Fruit fly (Drosophila melanogaster) whole organism, embryonic: Measurements from ENCODE around the gene tay.

Source experiments
- B-H2 ChIP-seq: fragments of 200-800 bp; sonication (Bioruptor generic); optimal IDR thresholded peaks from 2 replicates; lab custom pipeline; 2018; ENCODE audit warnings: missing biosample characterization, mild to moderate bottlenecking, missing genetic modification characterization
- BEAF-32 ChIP-seq: fragments of 200-800 bp; sonication (Bioruptor generic); optimal IDR thresholded peaks from 3 replicates; lab custom pipeline; 2017; ENCODE audit warnings: missing biosample characterization, missing genetic modification characterization, mild to moderate bottlenecking, moderate library complexity, missing genetic modification reagents
- CG10431 ChIP-seq: fragments of 200-800 bp; sonication (Bioruptor generic); optimal IDR thresholded peaks from 3 replicates; lab custom pipeline; 2018; ENCODE audit warnings: missing biosample characterization, mild to moderate bottlenecking, missing genetic modification characterization
- CG11723 ChIP-seq: fragments of 200-800 bp; sonication (Bioruptor generic); optimal IDR thresholded peaks from 2 replicates; lab custom pipeline; 2017; ENCODE audit warnings: missing biosample characterization, mild to moderate bottlenecking, missing genetic modification characterization
- CG12104 ChIP-seq: fragments of 200-800 bp; sonication (Bioruptor generic); optimal IDR thresholded peaks from 3 replicates; lab custom pipeline; 2016; ENCODE audit warnings: missing biosample characterization, missing genetic modification characterization
- CG13287 ChIP-seq: fragments of 200-800 bp; sonication (Bioruptor generic); IDR thresholded peaks from 2 replicates; pipeline ENCODE4 v1.3.6; 2022; ENCODE audit warnings: missing biosample characterization, missing genetic modification characterization; ENCODE audit not compliant: partially characterized antibody
- CG15011 ChIP-seq: fragments of 200-800 bp; sonication (Bioruptor generic); optimal IDR thresholded peaks from 3 replicates; lab custom pipeline; 2018; ENCODE audit warnings: missing biosample characterization, mild to moderate bottlenecking, missing genetic modification characterization
- CG15269 ChIP-seq: fragments of 200-800 bp; sonication (Bioruptor generic); optimal IDR thresholded peaks from 2 replicates; lab custom pipeline; 2018; ENCODE audit warnings: missing biosample characterization, mild to moderate bottlenecking, missing genetic modification characterization, moderate library complexity
- CG17186 ChIP-seq: fragments of 200-800 bp; sonication (Bioruptor generic); optimal IDR thresholded peaks from 3 replicates; lab custom pipeline; 2017; ENCODE audit warnings: missing biosample characterization, missing genetic modification reagents, missing genetic modification characterization
- CG17361 ChIP-seq: fragments of 200-800 bp; sonication (Bioruptor generic); IDR thresholded peaks from 3 replicates; pipeline ENCODE4 v1.3.6; 2022; ENCODE audit warnings: missing biosample characterization, missing genetic modification characterization
- CG32532 ChIP-seq: fragments of 200-800 bp; sonication (Bioruptor generic); IDR thresholded peaks from 2 replicates; pipeline ENCODE4 v1.3.6; 2022; ENCODE audit warnings: missing biosample characterization, missing genetic modification characterization
- CG4328 ChIP-seq: fragments of 200-800 bp; sonication (Bioruptor generic); optimal IDR thresholded peaks from 3 replicates; lab custom pipeline; 2017; ENCODE audit warnings: missing biosample characterization, missing genetic modification reagents, missing genetic modification characterization
- CG4617 ChIP-seq: fragments of 200-800 bp; sonication (Bioruptor generic); optimal IDR thresholded peaks from 3 replicates; lab custom pipeline; 2016; ENCODE audit warnings: missing biosample characterization, missing genetic modification characterization, borderline replicate concordance
- CG6272 ChIP-seq: fragments of 200-800 bp; sonication (Bioruptor generic); IDR thresholded peaks from 2 replicates; pipeline ENCODE4 v1.3.6; 2022; ENCODE audit warnings: missing biosample characterization, missing genetic modification characterization
- CG6791 ChIP-seq: fragments of 200-800 bp; sonication (Bioruptor generic); IDR thresholded peaks from 3 replicates; pipeline ENCODE4 v1.3.6; 2022; ENCODE audit warnings: missing biosample characterization, missing genetic modification characterization; ENCODE audit not compliant: partially characterized antibody
- CG6854 ChIP-seq: fragments of 200-800 bp; sonication (Bioruptor generic); optimal IDR thresholded peaks from 3 replicates; lab custom pipeline; 2017; ENCODE audit warnings: missing biosample characterization, mild to moderate bottlenecking, missing genetic modification characterization
- CG8924 ChIP-seq: fragments of 200-800 bp; optimal IDR thresholded peaks from 3 replicates; lab custom pipeline; 2019; ENCODE audit warnings: missing biosample characterization, mild to moderate bottlenecking, missing genetic modification characterization, moderate library complexity
- CHES-1-like ChIP-seq: fragments of 200-800 bp; sonication (Bioruptor generic); optimal IDR thresholded peaks from 2 replicates; lab custom pipeline; 2016; ENCODE audit warnings: missing biosample characterization, missing genetic modification characterization
- Dfd ChIP-seq, 2 experiments: fragments of >200 bp; optimal IDR thresholded peaks; 2 replicates each; lab custom pipeline; 2017; ENCODE audit warnings: missing biosample characterization in 2 of 2, missing genetic modification characterization in 2 of 2
- Doc2 ChIP-seq: fragments of 200-800 bp; sonication (Bioruptor generic); IDR thresholded peaks from 2 replicates; pipeline ENCODE4 v1.3.6; 2022; ENCODE audit warnings: missing biosample characterization, missing genetic modification characterization
- Doc3 ChIP-seq: fragments of 200-800 bp; sonication (Bioruptor generic); IDR thresholded peaks from 3 replicates; pipeline ENCODE4 v1.3.6; 2022; ENCODE audit warnings: missing biosample characterization, missing genetic modification characterization; ENCODE audit not compliant: partially characterized antibody
- Ets97D ChIP-seq: fragments of 200-800 bp; sonication (Bioruptor generic); optimal IDR thresholded peaks from 3 replicates; lab custom pipeline; 2016; ENCODE audit warnings: missing biosample characterization, missing genetic modification characterization
- HmgZ ChIP-seq: fragments of 200-800 bp; sonication (Bioruptor generic); optimal IDR thresholded peaks from 2 replicates; lab custom pipeline; 2018; ENCODE audit warnings: missing biosample characterization, mild to moderate bottlenecking, missing genetic modification characterization
- Hr78 ChIP-seq, 2 experiments: fragments of 200-800 bp in 1 of 2; fragments of >200 bp in 1 of 2; sonication (Bioruptor generic) in 1 of 2; optimal IDR thresholded peaks; 2 replicates each; lab custom pipeline; 2017 to 2019; ENCODE audit warnings: missing biosample characterization in 2 of 2, missing genetic modification characterization in 2 of 2, mild to moderate bottlenecking in 1 of 2, moderate library complexity in 1 of 2
- Lhr ChIP-seq: fragments of 200-800 bp; sonication (Bioruptor generic); optimal IDR thresholded peaks from 3 replicates; lab custom pipeline; 2017; ENCODE audit warnings: mild to moderate bottlenecking, missing biosample characterization, missing genetic modification reagents, missing genetic modification characterization
- Max ChIP-seq: fragments of 200-800 bp; sonication (Bioruptor generic); optimal IDR thresholded peaks from 2 replicates; lab custom pipeline; 2016; ENCODE audit warnings: missing biosample characterization, mild to moderate bottlenecking, missing genetic modification characterization
- Nf-YC ChIP-seq: fragments of 200-800 bp; optimal IDR thresholded peaks from 3 replicates; lab custom pipeline; 2019; ENCODE audit warnings: missing biosample characterization, mild to moderate bottlenecking, missing genetic modification characterization, moderate library complexity
- Optix ChIP-seq: fragments of 200-800 bp; sonication (Bioruptor generic); IDR thresholded peaks from 3 replicates; pipeline ENCODE4 v1.3.6; 2022; ENCODE audit warnings: missing biosample characterization, missing genetic modification characterization
- Poxn ChIP-seq: fragments of 200-800 bp; sonication (Bioruptor generic); IDR thresholded peaks from 2 replicates; pipeline ENCODE4 v1.3.6; 2022; ENCODE audit warnings: missing biosample characterization, missing genetic modification characterization
- Rfx ChIP-seq: fragments of 200-800 bp; sonication (Bioruptor generic); IDR thresholded peaks from 2 replicates; pipeline ENCODE4 v1.3.6; 2022; ENCODE audit warnings: missing biosample characterization, missing genetic modification characterization
- Xrp1 ChIP-seq: fragments of 200-800 bp; sonication (Bioruptor generic); IDR thresholded peaks from 2 replicates; pipeline ENCODE4 v1.3.6; 2022; ENCODE audit warnings: missing biosample characterization, missing genetic modification characterization
- al ChIP-seq: fragments of 200-800 bp; sonication (Bioruptor generic); IDR thresholded peaks from 2 replicates; pipeline ENCODE4 v1.3.6; 2022; ENCODE audit warnings: missing biosample characterization, missing genetic modification characterization
- ara ChIP-seq: fragments of 200-800 bp; sonication (Bioruptor generic); IDR thresholded peaks from 2 replicates; pipeline ENCODE4 v1.3.6; 2022; ENCODE audit warnings: missing biosample characterization, missing genetic modification characterization
- bbx ChIP-seq: fragments of 200-800 bp; sonication (Bioruptor generic); IDR thresholded peaks from 2 replicates; pipeline ENCODE4 v1.3.6; 2022; ENCODE audit warnings: missing biosample characterization, missing genetic modification characterization; ENCODE audit not compliant: partially characterized antibody
- br ChIP-seq: fragments of >200 bp; optimal IDR thresholded peaks from 2 replicates; lab custom pipeline; 2017
- ci ChIP-seq: fragments of 200-800 bp; sonication (Bioruptor generic); IDR thresholded peaks from 3 replicates; pipeline ENCODE4 v1.3.6; 2022; ENCODE audit warnings: missing biosample characterization, missing genetic modification characterization
- crp ChIP-seq, 2 experiments: fragments of 200-800 bp; sonication (Bioruptor generic); optimal IDR thresholded peaks; 2 replicates in 1 of 2; 3 replicates in 1 of 2; lab custom pipeline; 2017; ENCODE audit warnings: missing biosample characterization in 2 of 2, missing genetic modification characterization in 2 of 2, mild to moderate bottlenecking in 1 of 2, moderate library complexity in 1 of 2
- gro ChIP-seq: fragments of 200-800 bp; sonication (Bioruptor generic); optimal IDR thresholded peaks from 2 replicates; lab custom pipeline; 2016; ENCODE audit warnings: missing biosample characterization, missing genetic modification characterization
- kni ChIP-seq: fragments of 200-800 bp; sonication (Bioruptor generic); optimal IDR thresholded peaks from 3 replicates; lab custom pipeline; 2017; ENCODE audit warnings: mild to moderate bottlenecking, missing biosample characterization, missing genetic modification reagents, missing genetic modification characterization
- knrl ChIP-seq: fragments of 200-800 bp; sonication (Bioruptor generic); IDR thresholded peaks from 3 replicates; pipeline ENCODE4 v1.3.6; 2022; ENCODE audit warnings: missing biosample characterization, missing genetic modification characterization; ENCODE audit not compliant: partially characterized antibody
- lilli ChIP-seq: fragments of 200-800 bp; sonication (Bioruptor generic); optimal IDR thresholded peaks from 3 replicates; lab custom pipeline; 2016; ENCODE audit warnings: missing biosample characterization, missing genetic modification characterization
- mam ChIP-seq: fragments of 200-800 bp; sonication (Bioruptor generic); optimal IDR thresholded peaks from 3 replicates; lab custom pipeline; 2016; ENCODE audit warnings: missing biosample characterization, missing genetic modification characterization
- pzg ChIP-seq: fragments of 200-800 bp; sonication (Bioruptor generic); optimal IDR thresholded peaks from 3 replicates; lab custom pipeline; 2018; ENCODE audit warnings: missing biosample characterization, mild to moderate bottlenecking, missing genetic modification characterization, moderate library complexity
- row ChIP-seq: fragments of 200-800 bp; sonication (Bioruptor generic); IDR thresholded peaks from 3 replicates; pipeline ENCODE4 v1.3.6; 2022; ENCODE audit warnings: missing biosample characterization, missing genetic modification characterization
- salm ChIP-seq: fragments of 200-800 bp; sonication (Bioruptor generic); optimal IDR thresholded peaks from 2 replicates; lab custom pipeline; 2018; ENCODE audit warnings: missing biosample characterization, mild to moderate bottlenecking, missing genetic modification characterization
- scrt ChIP-seq: fragments of 200-800 bp; sonication (Bioruptor generic); optimal IDR thresholded peaks from 2 replicates; lab custom pipeline; 2018; ENCODE audit warnings: missing biosample characterization, mild to moderate bottlenecking, missing genetic modification characterization, moderate library complexity
- sens ChIP-seq: fragments of 200-800 bp; sonication (Bioruptor generic); peaks from one replicate; lab custom pipeline; 2016; ENCODE audit warnings: missing biosample characterization, missing genetic modification characterization
- trem ChIP-seq: fragments of 200-800 bp; optimal IDR thresholded peaks from 3 replicates; lab custom pipeline; 2019; ENCODE audit warnings: missing biosample characterization, mild to moderate bottlenecking, missing genetic modification characterization, moderate library complexity

tay gene

dm6 chrX:15891606-15892345, 4.7 kb upstream of the tay start, which contains the start of gene shi (continued):
- TF ChIP-seq Dfd (GFP tag; optimal IDR thresholded peaks at IDR 0.05; lab: Kevin White, UChicago) (no peak), Hr78 (GFP tag; optimal IDR thresholded peaks at IDR 0.05; lab: Kevin White, UChicago) (peak in 1 of 2 experiments; percentile 100), Lhr (GFP tag; lab: Kevin White, UChicago) (peak; percentile 46), crp (GFP tag; optimal IDR thresholded peaks at IDR 0.05; lab: Kevin White, UChicago) (peak in 1 of 2 experiments; percentile 87), bbx (GFP tag; lab: Robert Waterston, UW) (peak; percentile 99), row (peak; percentile 67), CG8924 (tag; lab: Kevin White, UChicago) (peak; percentile 56), Ets97D (GFP tag; lab: Kevin White, UChicago) (peak; percentile 69), knrl (peak; percentile 97), CG15011 (GFP tag; lab: Kevin White, UChicago) (no peak), CG6272 (no peak), Rfx (GFP tag; lab: Robert Waterston, UW) (no peak; the same call in 1 of the 2 replicates), CG6791 (GFP tag; lab: Robert Waterston, UW) (peak; percentile 99), Xrp1 (no peak), BEAF-32 (GFP tag; lab: Kevin White, UChicago) (peak; percentile 98), br (lab: Kevin White, UChicago) (no peak), Nf-YC (tag; lab: Kevin White, UChicago) (peak; percentile 42), B-H2 (GFP tag; lab: Kevin White, UChicago) (peak; percentile 63), scrt (peak; percentile 13), sens (peak; percentile 88), CG11723 (no peak), pzg (GFP tag; lab: Kevin White, UChicago) (peak; percentile 94), Poxn (no peak), HmgZ (tag; lab: Kevin White, UChicago) (peak; percentile 73), CHES-1-like (GFP tag; lab: Kevin White, UChicago) (peak; percentile 44), CG13287 (GFP tag; lab: Robert Waterston, UW) (peak; percentile 96), salm (tag; lab: Kevin White, UChicago) (no peak), ci (peak; percentile 58; the same call in 2 of the 3 replicates), CG17186 (GFP tag; lab: Kevin White, UChicago) (peak; percentile 80), kni (GFP tag; lab: Kevin White, UChicago) (peak; percentile 19), mam (GFP tag; lab: Kevin White, UChicago) (peak; percentile 6), CG15269 (tag; lab: Kevin White, UChicago) (no peak), trem (peak; percentile 65), Optix (GFP tag; lab: Robert Waterston, UW) (no peak), al (0 out of 2 replicates have a peak, but pooled peaks have one; percentile 20), CG10431 (peak; percentile 28), Doc3 (peak; percentile 91), Max (no peak), Doc2 (GFP tag; lab: Robert Waterston, UW) (no peak), CG12104 (GFP tag; lab: Kevin White, UChicago) (no peak), lilli (GFP tag; lab: Kevin White, UChicago) (no peak), CG4617 (peak; percentile 3), CG32532 (GFP tag; lab: Robert Waterston, UW) (peak; percentile 47; the same call in 1 of the 2 replicates), gro (GFP tag; lab: Kevin White, UChicago) (peak; percentile 27), CG6854 (no peak), ara (no peak), CG17361 (GFP tag; lab: Robert Waterston, UW) (peak; percentile 26; the same call in 1 of the 3 replicates), CG4328 (GFP tag; lab: Kevin White, UChicago) (no peak)
